Fruit fly (Drosophila melanogaster) Kc167 (cell line): ENCODE results near the gene CG4576.

Experiments used
- Sin3A ChIP-seq: fragments of >200 bp; optimal IDR thresholded peaks from 2 replicates; lab custom pipeline; 2018; ENCODE audit warnings: missing external identifiers
- h ChIP-seq: fragments of >200 bp; optimal IDR thresholded peaks from 3 replicates; lab custom pipeline; 2018; ENCODE audit warnings: missing external identifiers
- insv ChIP-seq: fragments of >200 bp; optimal IDR thresholded peaks from 3 replicates; lab custom pipeline; 2018; ENCODE audit warnings: missing external identifiers
- psq ChIP-seq: fragments of >200 bp; optimal IDR thresholded peaks from 2 replicates; lab custom pipeline; 2017; ENCODE audit warnings: missing external identifiers

dm6 chr3R:15786538-15786937 is 39.0 kb upstream of the CG4576 start, which contains the start of gene CG9590:
- TF ChIP-seq h (no peak), insv (lab: Kevin White, UChicago) (no peak), Sin3A (lab: Kevin White, UChicago) (no peak), psq (lab: Kevin White, UChicago) (no peak)
